Worm (Caenorhabditis elegans): ENCODE data around the gene rbc-1.

The rbc-1 gene

ce11 chrX:14562286-14563086, 48.7 kb upstream of the rbc-1 start (continued):
- TF ChIP-seq dve-1 (tag; optimal IDR thresholded peaks at IDR 0.05; ENCODE audit: insufficient read depth) (peak; percentile 54), mdl-1 (tag; optimal IDR thresholded peaks at IDR 0.05) (peak in 1 of 2 experiments; percentile 30), zfp-2 (tag; optimal IDR thresholded peaks at IDR 0.05) (no peak), aha-1 (tag) (peak; percentile 98), mes-2 (tag; optimal IDR thresholded peaks at IDR 0.05; ENCODE audit: poor library complexity, severe bottlenecking) (peak; percentile 7), hif-1 (tag; optimal IDR thresholded peaks at IDR 0.05) (peak in 1 of 2 experiments; percentile 82), F37D6.2 (tag; optimal IDR thresholded peaks at IDR 0.05) (peak; percentile 77), unc-62 (GFP tag; optimal IDR thresholded peaks at IDR 0.05 in 1 of 2) (peak in 1 of 2 experiments; percentile 23), unc-62 (tag; optimal IDR thresholded peaks at IDR 0.05) (no peak), fkh-10 (GFP tag; optimal IDR thresholded peaks at IDR 0.05) (peak; percentile 9), mxl-3 (GFP tag; optimal IDR thresholded peaks at IDR 0.05) (no peak), daf-8 (GFP tag; IDR thresholded peaks at IDR 0.05) (no peak), mdt-29 (GFP tag; IDR thresholded peaks at IDR 0.05) (peak; percentile 30; the same call in 1 of the 2 replicates), nhr-28 (tag; optimal IDR thresholded peaks at IDR 0.05) (peak; percentile 91), lin-38 (GFP tag; IDR thresholded peaks at IDR 0.05) (no peak), Y75B8A.6 (GFP tag; IDR thresholded peaks at IDR 0.05) (no peak), nhr-48 (tag; optimal IDR thresholded peaks at IDR 0.05) (peak; percentile 90), lsy-2 (tag; optimal IDR thresholded peaks at IDR 0.05) (peak in 1 of 2 experiments; percentile 77)

- TF ChIP-seq daf-16 (GFP tag; optimal IDR thresholded peaks at IDR 0.05) = peak in 1 of 2 experiments; percentile 18
- TF ChIP-seq daf-16 (tag; optimal IDR thresholded peaks at IDR 0.05) = peak; percentile 4
- no peak for TF ChIP-seq nhr-111 (GFP tag; optimal IDR thresholded peaks at IDR 0.05)
- TF ChIP-seq hlh-30 (tag; optimal IDR thresholded peaks at IDR 0.05; ENCODE audit: insufficient read depth) = no peak
- TF ChIP-seq aha-1 (tag) = peak; percentile 82
- 0 out of 2 replicates have a peak, but pooled peaks have one; percentile 16 for TF ChIP-seq tra-1 (GFP tag; IDR thresholded peaks at IDR 0.05)
- no peak for TF ChIP-seq spr-3 (GFP tag; optimal IDR thresholded peaks at IDR 0.05)
- TF ChIP-seq dmd-6 (GFP tag; IDR thresholded peaks at IDR 0.05) = peak; percentile 36
- TF ChIP-seq ZK546.5 (tag; optimal IDR thresholded peaks at IDR 0.05) = no peak
- TF ChIP-seq hlh-11 (tag; optimal IDR thresholded peaks at IDR 0.05) = peak; percentile 4
- TF ChIP-seq unc-62 (GFP tag; optimal IDR thresholded peaks at IDR 0.05 in 1 of 2) = peak in 1 of 2 experiments; percentile 90
- TF ChIP-seq unc-62 (tag; optimal IDR thresholded peaks at IDR 0.05) = no peak
- peak; percentile 51 for TF ChIP-seq nhr-28 (tag; optimal IDR thresholded peaks at IDR 0.05)
- TF ChIP-seq nhr-42 (GFP tag; IDR thresholded peaks at IDR 0.05) = no peak
- no peak for TF ChIP-seq lir-3 (tag; optimal IDR thresholded peaks at IDR 0.05)
These were observed 47.4 kb upstream of the rbc-1 start for ce11 chrX:14563818-14564217.

ce11 chrX:14565245-14565644, 45.9 kb upstream of the rbc-1 start:
- TF ChIP-seq Y5F2A.4 (GFP tag; optimal IDR thresholded peaks at IDR 0.05) (no peak), Y105C5A.15 (GFP tag; IDR thresholded peaks at IDR 0.05) (no peak), lin-29 (GFP tag; IDR thresholded peaks at IDR 0.05) (no peak), dve-1 (tag; optimal IDR thresholded peaks at IDR 0.05; ENCODE audit: insufficient read depth) (peak; percentile 14), ceh-62 (tag; optimal IDR thresholded peaks at IDR 0.05) (no peak), mes-2 (tag; optimal IDR thresholded peaks at IDR 0.05; ENCODE audit: poor library complexity, severe bottlenecking) (peak; percentile 9), mxl-2 (GFP tag; conservative IDR thresholded peaks at IDR 0.05) (no peak), unc-62 (GFP tag; optimal IDR thresholded peaks at IDR 0.05 in 1 of 2) (peak in 1 of 2 experiments; percentile 69), unc-62 (tag; optimal IDR thresholded peaks at IDR 0.05) (no peak), dmd-6 (GFP tag; IDR thresholded peaks at IDR 0.05) (peak; percentile 52), egl-43 (GFP tag; IDR thresholded peaks at IDR 0.05) (0 out of 2 replicates have a peak, but pooled peaks have one; percentile 10), hlh-11 (tag; optimal IDR thresholded peaks at IDR 0.05) (no peak)
